Worm (Caenorhabditis elegans): Measurements from ENCODE around the gene C17H12.5.

- TF ChIP-seq ceh-13 (GFP tag; optimal IDR thresholded peaks at IDR 0.05) (no peak), pes-1 (GFP tag; IDR thresholded peaks at IDR 0.05) (no peak), hmg-4 (GFP tag; optimal IDR thresholded peaks at IDR 0.05) (no peak), ama-1 (optimal IDR thresholded peaks at IDR 0.05) (no peak)
Measured at ce11 chrIV:6822406-6822805, 5.0 kb upstream of the C17H12.5 start, which contains the start of gene C17H12.6.

All from whole organism, early embryonic.